Worm (Caenorhabditis elegans): ENCODE results near the gene F37C12.10.

Gene F37C12.10

ce11 chrIII:7178497-7178896 lies 9.7 kb downstream of the F37C12.10 start:
- no peak for TF ChIP-seq unc-39 (tag; optimal IDR thresholded peaks at IDR 0.05)
- TF ChIP-seq ama-1 (optimal IDR thresholded peaks at IDR 0.05): no peak
- no peak for TF ChIP-seq ZK546.5 (tag; optimal IDR thresholded peaks at IDR 0.05)
- TF ChIP-seq pqm-1 (tag; optimal IDR thresholded peaks at IDR 0.05): no peak
- no peak for TF ChIP-seq lin-15B (tag; optimal IDR thresholded peaks at IDR 0.05)
- TF ChIP-seq daf-12 (tag; optimal IDR thresholded peaks at IDR 0.05): no peak
- no peak for TF ChIP-seq pha-4 (tag; optimal IDR thresholded peaks at IDR 0.05)
- TF ChIP-seq unc-62 (GFP tag; optimal IDR thresholded peaks at IDR 0.05): no peak
- no peak for TF ChIP-seq nhr-28 (tag; optimal IDR thresholded peaks at IDR 0.05)

- TF ChIP-seq nhr-28 (tag; optimal IDR thresholded peaks at IDR 0.05): no peak
- TF ChIP-seq ceh-82 (tag; optimal IDR thresholded peaks at IDR 0.05): no peak
- TF ChIP-seq R02D3.7 (tag; optimal IDR thresholded peaks at IDR 0.05): no peak
- TF ChIP-seq elt-1 (tag; optimal IDR thresholded peaks at IDR 0.05): no peak
- no peak for TF ChIP-seq ceh-28 (tag; optimal IDR thresholded peaks at IDR 0.05)
- TF ChIP-seq elt-2 (tag; optimal IDR thresholded peaks at IDR 0.05): no peak
- TF ChIP-seq lsy-12 (tag; optimal IDR thresholded peaks at IDR 0.05): no peak
- TF ChIP-seq egl-27 (tag; optimal IDR thresholded peaks at IDR 0.05): no peak
These were observed 18.1 kb downstream of the F37C12.10 start for ce11 chrIII:7170090-7170489.

- TF ChIP-seq fos-1 (tag; optimal IDR thresholded peaks at IDR 0.05) (no peak), nhr-67 (tag; optimal IDR thresholded peaks at IDR 0.05) (no peak), fkh-10 (GFP tag; optimal IDR thresholded peaks at IDR 0.05) (no peak), hmg-11 (tag; optimal IDR thresholded peaks at IDR 0.05) (no peak), tbx-2 (tag; optimal IDR thresholded peaks at IDR 0.05) (no peak), ceh-28 (tag; optimal IDR thresholded peaks at IDR 0.05) (no peak), R02D3.7 (tag; optimal IDR thresholded peaks at IDR 0.05) (no peak), daf-12 (tag; optimal IDR thresholded peaks at IDR 0.05) (no peak), nhr-77 (tag; optimal IDR thresholded peaks at IDR 0.05) (no peak), unc-39 (tag; optimal IDR thresholded peaks at IDR 0.05) (no peak), elt-3 (tag; optimal IDR thresholded peaks at IDR 0.05) (no peak)
These were observed 20.6 kb downstream of the F37C12.10 start, which contains the start of gene acs-4 for ce11 chrIII:7167568-7167937. Gene acs-4, plus strand, starts transcription at chrIII:7167838.

ce11 chrIII:7166664-7167567 lies 21.3 kb downstream of the F37C12.10 start:
- TF ChIP-seq sea-2 (GFP tag; optimal IDR thresholded peaks at IDR 0.05): no peak
- no peak for TF ChIP-seq ztf-11 (tag; optimal IDR thresholded peaks at IDR 0.05)
- TF ChIP-seq pqm-1 (tag; optimal IDR thresholded peaks at IDR 0.05): peak; percentile 65
- no peak for TF ChIP-seq unc-39 (tag; optimal IDR thresholded peaks at IDR 0.05)
- TF ChIP-seq egl-27 (tag; optimal IDR thresholded peaks at IDR 0.05): peak; percentile 54
- TF ChIP-seq hmg-11 (tag; optimal IDR thresholded peaks at IDR 0.05): peak; percentile 91
- TF ChIP-seq elt-3 (tag; optimal IDR thresholded peaks at IDR 0.05): no peak
- TF ChIP-seq fkh-10 (GFP tag; optimal IDR thresholded peaks at IDR 0.05): peak; percentile 23
- TF ChIP-seq tbx-2 (tag; optimal IDR thresholded peaks at IDR 0.05): no peak
- TF ChIP-seq lin-15B (tag; optimal IDR thresholded peaks at IDR 0.05): peak; percentile 74
- no peak for TF ChIP-seq ama-1 (optimal IDR thresholded peaks at IDR 0.05)
- peak; percentile 77 for TF ChIP-seq nfya-1 (tag; optimal IDR thresholded peaks at IDR 0.05; ENCODE audit: insufficient read depth)
- TF ChIP-seq nhr-77 (tag; optimal IDR thresholded peaks at IDR 0.05): no peak
- no peak for TF ChIP-seq R02D3.7 (tag; optimal IDR thresholded peaks at IDR 0.05)
- no peak for TF ChIP-seq egl-5 (tag; optimal IDR thresholded peaks at IDR 0.05)
- no peak for TF ChIP-seq ZK546.5 (tag; optimal IDR thresholded peaks at IDR 0.05)
- no peak for TF ChIP-seq nhr-25 (tag; optimal IDR thresholded peaks at IDR 0.05)
- no peak for TF ChIP-seq fos-1 (tag; optimal IDR thresholded peaks at IDR 0.05)
- TF ChIP-seq lin-39 (tag; optimal IDR thresholded peaks at IDR 0.05): peak; percentile 68
- no peak for TF ChIP-seq jun-1 (tag; optimal IDR thresholded peaks at IDR 0.05)
- no peak for TF ChIP-seq aly-2 (tag; optimal IDR thresholded peaks at IDR 0.05)
- TF ChIP-seq eor-1 (tag; optimal IDR thresholded peaks at IDR 0.05): no peak
- TF ChIP-seq elt-2 (tag; optimal IDR thresholded peaks at IDR 0.05): peak; percentile 91
- peak; percentile 51 for TF ChIP-seq pha-4 (tag; optimal IDR thresholded peaks at IDR 0.05)
- no peak for TF ChIP-seq mdl-1 (tag; optimal IDR thresholded peaks at IDR 0.05)
- no peak for TF ChIP-seq nhr-76 (tag; optimal IDR thresholded peaks at IDR 0.05)
- no peak for TF ChIP-seq nhr-23 (tag; optimal IDR thresholded peaks at IDR 0.05)
- TF ChIP-seq lsy-12 (tag; optimal IDR thresholded peaks at IDR 0.05): no peak
- no peak for TF ChIP-seq daf-12 (tag; optimal IDR thresholded peaks at IDR 0.05)
- no peak for TF ChIP-seq mml-1 (tag; optimal IDR thresholded peaks at IDR 0.05)
- TF ChIP-seq elt-1 (tag; optimal IDR thresholded peaks at IDR 0.05): no peak
- no peak for TF ChIP-seq fkh-2 (tag; optimal IDR thresholded peaks at IDR 0.05)
- TF ChIP-seq skn-1 (tag; optimal IDR thresholded peaks at IDR 0.05): no peak

Data from whole organism, L3 larva.